Fruit fly (Drosophila melanogaster) whole organism, embryonic: Measurements from ENCODE around the gene CG43750.

Source experiments
- Bgb ChIP-seq: fragments of 200-800 bp; sonication (Bioruptor generic); IDR thresholded peaks from 2 replicates; pipeline ENCODE4 v1.3.6; 2022; ENCODE audit warnings: missing biosample characterization, missing genetic modification characterization; ENCODE audit not compliant: partially characterized antibody
- Bteb2 ChIP-seq: fragments of 200-800 bp; sonication (Bioruptor generic); optimal IDR thresholded peaks from 2 replicates; lab custom pipeline; 2016; ENCODE audit warnings: missing biosample characterization, missing genetic modification characterization
- CG10431 ChIP-seq: fragments of 200-800 bp; sonication (Bioruptor generic); optimal IDR thresholded peaks from 3 replicates; lab custom pipeline; 2018; ENCODE audit warnings: missing biosample characterization, mild to moderate bottlenecking, missing genetic modification characterization
- CG11247 ChIP-seq: fragments of 200-800 bp; sonication (Bioruptor generic); IDR thresholded peaks from 2 replicates; pipeline ENCODE4 v1.3.6; 2022; ENCODE audit warnings: missing biosample characterization, missing genetic modification characterization
- CG1233 ChIP-seq: fragments of 200-800 bp; sonication (Bioruptor generic); optimal IDR thresholded peaks from 4 replicates; lab custom pipeline; 2018; ENCODE audit warnings: missing biosample characterization, mild to moderate bottlenecking, missing genetic modification characterization
- CG14441 ChIP-seq: fragments of 200-800 bp; sonication (Bioruptor generic); IDR thresholded peaks from 2 replicates; pipeline ENCODE4 v1.3.6; 2022; ENCODE audit warnings: missing biosample characterization, missing genetic modification characterization
- CG17186 ChIP-seq: fragments of 200-800 bp; sonication (Bioruptor generic); optimal IDR thresholded peaks from 3 replicates; lab custom pipeline; 2017; ENCODE audit warnings: missing biosample characterization, missing genetic modification reagents, missing genetic modification characterization
- CG17802 ChIP-seq: fragments of 200-800 bp; sonication (Bioruptor generic); optimal IDR thresholded peaks from 2 replicates; lab custom pipeline; 2018; ENCODE audit warnings: missing biosample characterization, mild to moderate bottlenecking, missing genetic modification characterization, moderate library complexity
- CG18599 ChIP-seq: fragments of 200-800 bp; sonication (Bioruptor generic); optimal IDR thresholded peaks from 3 replicates; lab custom pipeline; 2017; ENCODE audit warnings: missing biosample characterization, missing genetic modification characterization, mild to moderate bottlenecking, moderate library complexity, missing genetic modification reagents
- CG2712 ChIP-seq: fragments of 200-800 bp; optimal IDR thresholded peaks from 3 replicates; lab custom pipeline; 2019; ENCODE audit warnings: missing biosample characterization, mild to moderate bottlenecking, missing genetic modification characterization, moderate library complexity
- CG30020 ChIP-seq: fragments of 200-800 bp; optimal IDR thresholded peaks from 2 replicates; lab custom pipeline; 2019; ENCODE audit warnings: missing biosample characterization, mild to moderate bottlenecking, missing genetic modification characterization, moderate library complexity
- CG34224 ChIP-seq: fragments of 200-800 bp; sonication (Bioruptor generic); IDR thresholded peaks from 3 replicates; pipeline ENCODE4 v1.3.6; 2022; ENCODE audit warnings: missing biosample characterization, missing genetic modification characterization; ENCODE audit not compliant: partially characterized antibody
- CG34422 ChIP-seq: fragments of 200-800 bp; sonication (Bioruptor generic); IDR thresholded peaks from 3 replicates; pipeline ENCODE4 v1.3.6; 2022; ENCODE audit warnings: missing biosample characterization, missing genetic modification characterization
- CG42726 ChIP-seq: fragments of 200-800 bp; sonication (Bioruptor generic); IDR thresholded peaks from 2 replicates; pipeline ENCODE4 v1.3.6; 2022; ENCODE audit warnings: missing biosample characterization, missing genetic modification characterization; ENCODE audit not compliant: partially characterized antibody
- CG4730 ChIP-seq: fragments of 200-800 bp; sonication (Bioruptor generic); IDR thresholded peaks from 2 replicates; pipeline ENCODE4 v1.3.6; 2022; ENCODE audit warnings: missing biosample characterization, missing genetic modification characterization
- CG4820 ChIP-seq: fragments of 200-800 bp; sonication (Bioruptor generic); optimal IDR thresholded peaks from 3 replicates; lab custom pipeline; 2016; ENCODE audit warnings: missing biosample characterization, missing genetic modification characterization
- CG5180 ChIP-seq: fragments of 200-800 bp; sonication (Bioruptor generic); optimal IDR thresholded peaks from 3 replicates; lab custom pipeline; 2017; ENCODE audit warnings: missing biosample characterization, missing genetic modification characterization, mild to moderate bottlenecking, moderate library complexity, missing genetic modification reagents
- CG6272 ChIP-seq: fragments of 200-800 bp; sonication (Bioruptor generic); IDR thresholded peaks from 2 replicates; pipeline ENCODE4 v1.3.6; 2022; ENCODE audit warnings: missing biosample characterization, missing genetic modification characterization
- CG8290 ChIP-seq, 3 experiments: fragments of 200-800 bp; sonication (Bioruptor generic); optimal IDR thresholded peaks; 2 replicates each; lab custom pipeline; 2016 to 2019; ENCODE audit warnings: missing biosample characterization in 3 of 3, missing genetic modification characterization in 3 of 3, mild to moderate bottlenecking in 2 of 3, moderate library complexity in 1 of 3
- CG8765 ChIP-seq: fragments of 200-800 bp; sonication (Bioruptor generic); IDR thresholded peaks from 2 replicates; pipeline ENCODE4 v1.3.6; 2022; ENCODE audit warnings: missing biosample characterization, missing genetic modification characterization
- CG8944 ChIP-seq: fragments of 200-800 bp; sonication (Bioruptor generic); optimal IDR thresholded peaks from 3 replicates; lab custom pipeline; 2016; ENCODE audit warnings: missing biosample characterization, missing genetic modification characterization
- CkIIα-i1 ChIP-seq: fragments of 200-800 bp; sonication (Bioruptor generic); IDR thresholded peaks from 2 replicates; pipeline ENCODE4 v1.3.6; 2022; ENCODE audit warnings: missing biosample characterization, missing genetic modification characterization
- Dll ChIP-seq: fragments of 200-800 bp; sonication (Bioruptor generic); IDR thresholded peaks from 4 replicates; pipeline ENCODE4 v1.3.6; 2022; ENCODE audit warnings: missing biosample characterization, missing genetic modification characterization; ENCODE audit not compliant: partially characterized antibody
- Hand ChIP-seq: fragments of 200-800 bp; sonication (Bioruptor generic); optimal IDR thresholded peaks from 2 replicates; lab custom pipeline; 2017; ENCODE audit warnings: mild to moderate bottlenecking, missing biosample characterization, missing genetic modification reagents, missing genetic modification characterization
- HmgZ ChIP-seq: fragments of 200-800 bp; sonication (Bioruptor generic); optimal IDR thresholded peaks from 2 replicates; lab custom pipeline; 2018; ENCODE audit warnings: missing biosample characterization, mild to moderate bottlenecking, missing genetic modification characterization
- Rfx ChIP-seq: fragments of 200-800 bp; sonication (Bioruptor generic); IDR thresholded peaks from 2 replicates; pipeline ENCODE4 v1.3.6; 2022; ENCODE audit warnings: missing biosample characterization, missing genetic modification characterization
- Ssrp ChIP-seq: fragments of 200-800 bp; sonication (Bioruptor generic); optimal IDR thresholded peaks from 2 replicates; lab custom pipeline; 2018; ENCODE audit warnings: missing biosample characterization, mild to moderate bottlenecking, missing genetic modification characterization, moderate library complexity
- ac ChIP-seq: fragments of 200-800 bp; sonication (Bioruptor generic); optimal IDR thresholded peaks from 3 replicates; lab custom pipeline; 2017; ENCODE audit warnings: missing biosample characterization, mild to moderate bottlenecking, missing genetic modification characterization
- ash1 ChIP-seq: fragments of 200-800 bp; sonication (Bioruptor generic); optimal IDR thresholded peaks from 2 replicates; lab custom pipeline; 2018; ENCODE audit warnings: missing biosample characterization, mild to moderate bottlenecking, missing genetic modification characterization
- bcd ChIP-seq: fragments of 200-800 bp; sonication (Bioruptor generic); optimal IDR thresholded peaks from 2 replicates; lab custom pipeline; 2017; ENCODE audit warnings: missing biosample characterization, mild to moderate bottlenecking, missing genetic modification characterization
- chm ChIP-seq: fragments of 200-800 bp; sonication (Bioruptor generic); IDR thresholded peaks from 2 replicates; pipeline ENCODE4 v1.3.6; 2022; ENCODE audit warnings: missing biosample characterization, missing genetic modification characterization
- dimm ChIP-seq: fragments of 200-800 bp; sonication (Bioruptor generic); IDR thresholded peaks from 2 replicates; pipeline ENCODE4 v1.3.6; 2022; ENCODE audit warnings: missing biosample characterization, missing genetic modification characterization
- disco-r ChIP-seq: fragments of 200-800 bp; sonication (Bioruptor generic); optimal IDR thresholded peaks from 2 replicates; lab custom pipeline; 2016; ENCODE audit warnings: missing biosample characterization, missing genetic modification characterization
- ems ChIP-seq: fragments of 200-800 bp; sonication (Bioruptor generic); optimal IDR thresholded peaks from 3 replicates; lab custom pipeline; 2016; ENCODE audit warnings: missing biosample characterization, missing genetic modification characterization
- en ChIP-seq: fragments of 200-800 bp; sonication (Bioruptor generic); optimal IDR thresholded peaks from 2 replicates; lab custom pipeline; 2016; ENCODE audit warnings: missing biosample characterization, missing genetic modification characterization
- eve ChIP-seq, 2 experiments: fragments of >200 bp; optimal IDR thresholded peaks; 2 replicates each; lab custom pipeline; 2017; ENCODE audit warnings: missing biosample characterization in 2 of 2, missing genetic modification characterization in 2 of 2
- h ChIP-seq: fragments of >200 bp; optimal IDR thresholded peaks from 2 replicates; lab custom pipeline; 2017
- hb ChIP-seq: fragments of 200-800 bp; sonication (Bioruptor generic); IDR thresholded peaks from 3 replicates; pipeline ENCODE4 v1.3.6; 2022; ENCODE audit warnings: missing biosample characterization, missing genetic modification characterization; ENCODE audit not compliant: partially characterized antibody
- kni ChIP-seq: fragments of 200-800 bp; sonication (Bioruptor generic); optimal IDR thresholded peaks from 3 replicates; lab custom pipeline; 2017; ENCODE audit warnings: mild to moderate bottlenecking, missing biosample characterization, missing genetic modification reagents, missing genetic modification characterization
- mirr ChIP-seq: fragments of 200-800 bp; sonication (Bioruptor generic); optimal IDR thresholded peaks from 3 replicates; lab custom pipeline; 2018; ENCODE audit warnings: missing biosample characterization, mild to moderate bottlenecking, missing genetic modification characterization
- oc ChIP-seq: fragments of 200-800 bp; sonication (Bioruptor generic); optimal IDR thresholded peaks from 2 replicates; lab custom pipeline; 2018; ENCODE audit warnings: missing biosample characterization, mild to moderate bottlenecking, missing genetic modification characterization, moderate library complexity
- p53 ChIP-seq: fragments of 200-800 bp; sonication (Bioruptor generic); optimal IDR thresholded peaks from 2 replicates; lab custom pipeline; 2016; ENCODE audit warnings: missing biosample characterization, missing genetic modification characterization
- ranshi ChIP-seq: fragments of 200-800 bp; sonication (Bioruptor generic); IDR thresholded peaks from 2 replicates; pipeline ENCODE4 v1.3.6; 2022; ENCODE audit warnings: missing biosample characterization, missing genetic modification characterization
- ro ChIP-seq: fragments of 200-800 bp; sonication (Bioruptor generic); IDR thresholded peaks from 2 replicates; pipeline ENCODE4 v1.3.6; 2022; ENCODE audit warnings: missing biosample characterization, missing genetic modification characterization
- sens ChIP-seq: fragments of 200-800 bp; sonication (Bioruptor generic); peaks from one replicate; lab custom pipeline; 2016; ENCODE audit warnings: missing biosample characterization, missing genetic modification characterization
- slbo ChIP-seq: fragments of 200-800 bp; sonication (Bioruptor generic); IDR thresholded peaks from 2 replicates; pipeline ENCODE4 v1.3.6; 2022; ENCODE audit warnings: missing biosample characterization, missing genetic modification characterization
- sqz ChIP-seq: fragments of 200-800 bp; sonication (Bioruptor generic); optimal IDR thresholded peaks from 3 replicates; lab custom pipeline; 2018; ENCODE audit warnings: missing biosample characterization, mild to moderate bottlenecking, missing genetic modification characterization
- tap ChIP-seq: fragments of 200-800 bp; optimal IDR thresholded peaks from 3 replicates; lab custom pipeline; 2019; ENCODE audit warnings: missing biosample characterization, mild to moderate bottlenecking, missing genetic modification characterization, moderate library complexity
- tin ChIP-seq: fragments of 200-800 bp; sonication (Bioruptor generic); optimal IDR thresholded peaks from 3 replicates; lab custom pipeline; 2016; ENCODE audit warnings: missing biosample characterization, missing genetic modification characterization
- vnd ChIP-seq: fragments of 200-800 bp; sonication (Bioruptor generic); IDR thresholded peaks from 3 replicates; pipeline ENCODE4 v1.3.6; 2022; ENCODE audit warnings: missing biosample characterization, missing genetic modification characterization; ENCODE audit not compliant: partially characterized antibody
- yki ChIP-seq: fragments of >200 bp; optimal IDR thresholded peaks from 3 replicates; lab custom pipeline; 2018
- zfh1 ChIP-seq: fragments of 200-800 bp; sonication (Bioruptor generic); IDR thresholded peaks from 3 replicates; pipeline ENCODE4 v1.3.6; 2022; ENCODE audit warnings: missing biosample characterization, missing genetic modification characterization

Gene CG43750

DNA sequence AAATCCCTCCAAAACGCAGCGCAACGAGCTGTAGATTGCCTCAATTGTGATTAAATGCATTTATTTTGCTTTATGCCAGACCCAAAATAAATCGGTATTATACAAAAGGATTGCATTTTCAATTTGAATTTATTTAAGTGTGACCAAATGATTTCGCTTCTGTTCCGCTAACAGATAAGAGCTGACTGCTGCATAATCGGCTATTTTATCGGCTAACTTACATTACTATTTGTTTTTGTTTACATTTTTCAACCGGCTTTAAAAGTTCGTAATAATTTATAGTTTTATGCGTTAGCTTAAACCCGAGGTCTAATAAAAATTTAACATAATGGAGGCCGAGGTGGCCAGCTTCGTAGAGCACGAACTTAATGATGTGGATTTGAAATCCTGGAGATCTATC lies 7.5 kb downstream of the CG43750 start, which contains the start of gene PIG-Wa (continued):
- TF ChIP-seq slbo (GFP tag; lab: Robert Waterston, UW), result no peak
- no peak for TF ChIP-seq CG8765 (GFP tag; lab: Robert Waterston, UW)
- TF ChIP-seq CG17186 (GFP tag; lab: Kevin White, UChicago), result no peak
- TF ChIP-seq Rfx, result no peak
- no peak for TF ChIP-seq ems
- no peak for TF ChIP-seq Bteb2 (GFP tag; lab: Kevin White, UChicago)
- no peak for TF ChIP-seq en (GFP tag; lab: Kevin White, UChicago)
- TF ChIP-seq CG42726, result no peak
- no peak for TF ChIP-seq CG4820 (GFP tag; lab: Kevin White, UChicago)
- TF ChIP-seq hb, result no peak
- no peak for TF ChIP-seq chm (GFP tag; lab: Robert Waterston, UW)
- no peak for TF ChIP-seq disco-r (GFP tag; lab: Kevin White, UChicago)
- no peak for TF ChIP-seq bcd (GFP tag; lab: Kevin White, UChicago)
- no peak for TF ChIP-seq dimm (GFP tag; lab: Robert Waterston, UW)
- TF ChIP-seq CG18599 (GFP tag; lab: Kevin White, UChicago), result no peak
- no peak for TF ChIP-seq CG8290 (GFP tag; optimal IDR thresholded peaks at IDR 0.05; lab: Kevin White, UChicago)
- TF ChIP-seq CG8290 (tag; optimal IDR thresholded peaks at IDR 0.05; lab: Kevin White, UChicago), result peak in 1 of 2 experiments; percentile 18
- no peak for TF ChIP-seq CG1233 (GFP tag; lab: Kevin White, UChicago)
- TF ChIP-seq Bgb (GFP tag; lab: Robert Waterston, UW), result peak; percentile 56
- no peak for TF ChIP-seq CG8944 (GFP tag; lab: Kevin White, UChicago)
- no peak for TF ChIP-seq sqz (GFP tag; lab: Kevin White, UChicago)
- TF ChIP-seq mirr, result no peak
- TF ChIP-seq p53 (GFP tag; lab: Kevin White, UChicago), result no peak
- no peak for TF ChIP-seq kni (GFP tag; lab: Kevin White, UChicago)
- TF ChIP-seq CG34224 (GFP tag; lab: Robert Waterston, UW), result peak; percentile 59; the same call in 2 of the 3 replicates
- no peak for TF ChIP-seq CG10431 (GFP tag; lab: Kevin White, UChicago)
- no peak for TF ChIP-seq ro (GFP tag; lab: Robert Waterston, UW)
- TF ChIP-seq tin (GFP tag; lab: Kevin White, UChicago), result no peak
- no peak for TF ChIP-seq eve (GFP tag; optimal IDR thresholded peaks at IDR 0.05; lab: Kevin White, UChicago)
- no peak for TF ChIP-seq Ssrp (tag; lab: Kevin White, UChicago)
- TF ChIP-seq Hand (GFP tag; lab: Kevin White, UChicago), result no peak
- TF ChIP-seq ac (GFP tag; lab: Kevin White, UChicago), result no peak
- TF ChIP-seq CG30020 (tag; lab: Kevin White, UChicago), result no peak
- TF ChIP-seq sens (GFP tag; lab: Kevin White, UChicago), result peak; percentile 63
- 0 out of 4 replicates have a peak, but pooled peaks have one; percentile 17 for TF ChIP-seq Dll (GFP tag; lab: Robert Waterston, UW)
- no peak for TF ChIP-seq CkIIα-i1
- TF ChIP-seq zfh1, result 0 out of 3 replicates have a peak, but pooled peaks have one; percentile 31
- TF ChIP-seq CG34422 (GFP tag; lab: Robert Waterston, UW), result peak; percentile 76; the same call in 2 of the 3 replicates
- TF ChIP-seq CG11247 (GFP tag; lab: Robert Waterston, UW), result no peak
- TF ChIP-seq CG2712 (tag; lab: Kevin White, UChicago), result no peak
- TF ChIP-seq CG6272, result no peak
- TF ChIP-seq CG4730 (GFP tag; lab: Robert Waterston, UW), result no peak
- TF ChIP-seq h (lab: Kevin White, UChicago), result no peak
- peak; percentile 13 for TF ChIP-seq HmgZ
- TF ChIP-seq tap (tag; lab: Kevin White, UChicago), result no peak
- no peak for TF ChIP-seq CG14441
- TF ChIP-seq CG17802 (tag; lab: Kevin White, UChicago), result no peak
- no peak for TF ChIP-seq CG5180 (GFP tag; lab: Kevin White, UChicago)
- TF ChIP-seq ash1 (GFP tag; lab: Kevin White, UChicago), result no peak
- no peak for TF ChIP-seq yki
- TF ChIP-seq ranshi (GFP tag; lab: Robert Waterston, UW), result no peak
- no peak for TF ChIP-seq oc
- no peak for TF ChIP-seq vnd
